Fruit fly (Drosophila melanogaster) whole organism: ENCODE measurements around the gene CG34293.

ENCODE experiments used
- CG8478 ChIP-seq: fragments of >200 bp; optimal IDR thresholded peaks from 2 replicates; lab custom pipeline; 2018; ENCODE audit warnings: inconsistent platforms
- EcR ChIP-seq, 2 experiments: fragments of >200 bp; optimal IDR thresholded peaks; 2 replicates each; lab custom pipeline; 2017; ENCODE audit warnings: missing biosample characterization in 2 of 2, missing genetic modification characterization in 2 of 2, missing genetic modification reagents in 2 of 2
- psq ChIP-seq: fragments of >200 bp; optimal IDR thresholded peaks from 2 replicates; lab custom pipeline; 2017
- usp ChIP-seq: fragments of >200 bp; optimal IDR thresholded peaks from 2 replicates; lab custom pipeline; 2017; ENCODE audit warnings: missing biosample characterization, missing genetic modification characterization, mixed read lengths

DNA sequence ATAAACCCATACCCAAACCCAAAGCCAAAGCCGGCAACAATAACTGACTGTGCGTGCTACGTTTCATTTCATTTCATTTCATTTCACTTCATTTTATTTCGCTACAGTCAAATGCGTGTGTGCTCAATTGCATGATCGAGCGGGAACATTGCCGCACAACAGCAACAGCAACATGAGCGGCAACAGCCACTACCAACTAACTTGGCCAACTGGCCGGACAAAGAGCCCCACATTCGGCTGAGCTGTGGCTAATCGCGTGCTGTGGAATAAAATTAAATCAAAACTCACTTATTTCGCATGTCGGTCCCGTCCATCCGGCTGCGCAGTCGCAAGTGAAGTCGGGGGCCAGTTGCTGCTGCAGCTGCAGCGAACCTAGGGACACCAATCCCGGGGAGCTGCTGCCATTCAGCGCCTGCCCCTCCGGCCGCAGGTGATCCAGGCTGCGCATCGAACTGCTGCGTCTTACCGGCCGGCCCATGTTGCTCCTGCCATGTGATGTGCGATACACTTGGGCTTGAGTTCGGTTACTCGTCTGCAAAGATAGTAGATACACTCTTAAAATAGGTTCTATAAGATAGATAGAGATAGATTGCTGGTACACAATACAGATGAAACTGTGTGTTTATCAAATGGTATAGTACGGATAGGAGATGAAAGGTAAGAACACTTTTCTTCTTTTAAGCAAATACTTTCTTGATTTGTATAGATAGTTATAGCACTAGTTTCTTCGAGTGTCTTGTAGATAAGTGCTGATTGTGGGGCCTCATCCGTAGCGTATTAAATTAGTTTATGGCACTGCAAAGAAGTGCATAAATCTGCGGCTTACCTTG lies 13.4 kb upstream of the CG34293 start:
- no peak for TF ChIP-seq EcR (GFP tag; optimal IDR thresholded peaks at IDR 0.05; lab: Kevin White, UChicago)
- TF ChIP-seq psq (lab: Kevin White, UChicago) = no peak
- no peak for TF ChIP-seq CG8478 (lab: Kevin White, UChicago)
- no peak for TF ChIP-seq usp (GFP tag; lab: Kevin White, UChicago)
